Fruit fly (Drosophila melanogaster): ENCODE measurements around the gene fon.

Gene fon

DNA sequence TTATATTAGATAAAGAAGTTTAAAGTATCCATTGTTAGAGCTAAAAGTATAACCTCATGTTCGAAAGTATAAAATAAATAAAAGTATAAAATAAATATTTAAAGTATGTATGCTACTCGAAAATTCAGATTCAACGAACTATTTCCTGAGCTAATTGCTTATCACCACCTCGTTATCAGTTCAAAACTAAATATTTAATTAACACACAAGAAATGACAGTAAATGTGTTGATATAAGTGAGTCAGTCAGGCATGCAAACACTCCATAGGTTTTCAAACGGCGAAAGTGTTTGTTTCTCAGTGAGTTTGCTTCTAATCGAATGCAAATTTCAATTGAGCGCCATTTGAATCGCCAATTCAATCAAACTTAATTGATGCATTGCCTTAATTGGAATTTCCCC, 48.3 kb upstream of the fon start (continued):
- peak; percentile 64 for TF ChIP-seq CG18599 (GFP tag; optimal IDR thresholded peaks at IDR 0.05)
- peak; percentile 22 for TF ChIP-seq CG12299 (tag; optimal IDR thresholded peaks at IDR 0.05)
- no peak for TF ChIP-seq Stat92E (GFP tag; optimal IDR thresholded peaks at IDR 0.05)
- no peak for TF ChIP-seq zfh2 (GFP tag; optimal IDR thresholded peaks at IDR 0.05)
- peak; percentile 55 for TF ChIP-seq CG6854 (GFP tag; optimal IDR thresholded peaks at IDR 0.05)
- no peak for TF ChIP-seq dm (GFP tag; optimal IDR thresholded peaks at IDR 0.05)
- TF ChIP-seq CG7987 (GFP tag; optimal IDR thresholded peaks at IDR 0.05), result peak; percentile 82
- TF ChIP-seq CG14860 (GFP tag; IDR thresholded peaks at IDR 0.05; ENCODE audit: partially characterized antibody), result no peak
- TF ChIP-seq CG17829 (tag; optimal IDR thresholded peaks at IDR 0.05), result peak; percentile 64
- TF ChIP-seq CG3847 (GFP tag; IDR thresholded peaks at IDR 0.05), result no peak
- TF ChIP-seq CG2129 (GFP tag; IDR thresholded peaks at IDR 0.05; ENCODE audit: partially characterized antibody), result no peak
- TF ChIP-seq chn (GFP tag; optimal IDR thresholded peaks at IDR 0.05), result no peak
- no peak for TF ChIP-seq unc-4 (GFP tag; IDR thresholded peaks at IDR 0.05; ENCODE audit: partially characterized antibody)
- TF ChIP-seq CG17912 (GFP tag; optimal IDR thresholded peaks at IDR 0.05), result peak; percentile 78
- no peak for TF ChIP-seq CG31388 (GFP tag; optimal IDR thresholded peaks at IDR 0.05)
- no peak for TF ChIP-seq CG11398 (GFP tag; optimal IDR thresholded peaks at IDR 0.05)
- TF ChIP-seq B-H2 (GFP tag; optimal IDR thresholded peaks at IDR 0.05), result no peak
- TF ChIP-seq zen2 (GFP tag; IDR thresholded peaks at IDR 0.05; ENCODE audit: partially characterized antibody), result no peak
- no peak for TF ChIP-seq ato (GFP tag; IDR thresholded peaks at IDR 0.05; ENCODE audit: partially characterized antibody)
- no peak for TF ChIP-seq Aef1 (GFP tag; IDR thresholded peaks at IDR 0.05)
- no peak for TF ChIP-seq CG14014 (GFP tag; IDR thresholded peaks at IDR 0.05)
- no peak for TF ChIP-seq Dip3 (GFP tag; optimal IDR thresholded peaks at IDR 0.05)
- no peak for TF ChIP-seq Hr51 (GFP tag; optimal IDR thresholded peaks at IDR 0.05)
- TF ChIP-seq gt (GFP tag; IDR thresholded peaks at IDR 0.05), result no peak
- TF ChIP-seq Nf-YC (tag; optimal IDR thresholded peaks at IDR 0.05), result no peak
- peak; percentile 53 for TF ChIP-seq trem (tag; optimal IDR thresholded peaks at IDR 0.05)
- peak; percentile 88 for TF ChIP-seq CG15696 (tag; optimal IDR thresholded peaks at IDR 0.05)
- no peak for TF ChIP-seq tgo (GFP tag; IDR thresholded peaks at IDR 0.05)
- no peak for TF ChIP-seq sr (GFP tag; IDR thresholded peaks at IDR 0.05)
- no peak for TF ChIP-seq chinmo (GFP tag; IDR thresholded peaks at IDR 0.05; ENCODE audit: partially characterized antibody)
- TF ChIP-seq sug (tag; optimal IDR thresholded peaks at IDR 0.05), result peak; percentile 30
- TF ChIP-seq MBD-R2 (GFP tag; IDR thresholded peaks at IDR 0.05), result no peak
- no peak for TF ChIP-seq tna (GFP tag; IDR thresholded peaks at IDR 0.05; ENCODE audit: partially characterized antibody)
- peak; percentile 2 for TF ChIP-seq CG12659 (GFP tag; optimal IDR thresholded peaks at IDR 0.05)
- TF ChIP-seq CG8290 (GFP tag; optimal IDR thresholded peaks at IDR 0.05), result no peak
- TF ChIP-seq CG8290 (tag; optimal IDR thresholded peaks at IDR 0.05), result peak; percentile 61 to 63
- TF ChIP-seq Fer2 (tag; optimal IDR thresholded peaks at IDR 0.05), result no peak
- no peak for TF ChIP-seq corto (GFP tag; optimal IDR thresholded peaks at IDR 0.05)
- peak; percentile 48 for TF ChIP-seq CG10267 (tag; optimal IDR thresholded peaks at IDR 0.05)
- peak; percentile 62 for TF ChIP-seq gsb-n (tag; optimal IDR thresholded peaks at IDR 0.05)
- TF ChIP-seq caup (GFP tag; optimal IDR thresholded peaks at IDR 0.05; ENCODE audit: severe bottlenecking), result peak; percentile 43
- TF ChIP-seq Atf3 (GFP tag; optimal IDR thresholded peaks at IDR 0.05), result no peak
- TF ChIP-seq onecut (GFP tag; IDR thresholded peaks at IDR 0.05), result peak; percentile 51; the same call in 1 of the 2 replicates
- TF ChIP-seq CTCF (GFP tag; optimal IDR thresholded peaks at IDR 0.05), result peak; percentile 37
- peak; percentile 88 for TF ChIP-seq Med (GFP tag)
- TF ChIP-seq mirr (GFP tag; optimal IDR thresholded peaks at IDR 0.05), result peak; percentile 72
- no peak for TF ChIP-seq CG12155 (GFP tag; optimal IDR thresholded peaks at IDR 0.05)
- peak; percentile 49 for TF ChIP-seq CG11504 (tag; optimal IDR thresholded peaks at IDR 0.05)
- no peak for TF ChIP-seq CG9437 (GFP tag; optimal IDR thresholded peaks at IDR 0.05)
- no peak for TF ChIP-seq CG12769 (tag; optimal IDR thresholded peaks at IDR 0.05)
- peak; percentile 22 for TF ChIP-seq grn (GFP tag; optimal IDR thresholded peaks at IDR 0.05)
